Fruit fly (Drosophila melanogaster) whole organism, pupa: Measurements from ENCODE around the gene CG42650.

ENCODE experiments used
- CG15710 ChIP-seq: fragments of 200-800 bp; sonication (Bioruptor generic); optimal IDR thresholded peaks from 2 replicates; lab custom pipeline; 2018; ENCODE audit warnings: missing biosample characterization, mild to moderate bottlenecking, missing genetic modification characterization, moderate library complexity
- CG4496 ChIP-seq: fragments of 200-800 bp; sonication (Bioruptor generic); IDR thresholded peaks from 3 replicates; pipeline ENCODE4 v1.3.6; 2022; ENCODE audit warnings: missing biosample characterization, missing genetic modification characterization
- CG8159 ChIP-seq: fragments of 200-800 bp; sonication (Bioruptor generic); optimal IDR thresholded peaks from 3 replicates; lab custom pipeline; 2018; ENCODE audit warnings: missing biosample characterization, mild to moderate bottlenecking, missing genetic modification characterization, moderate library complexity
- D1 ChIP-seq: fragments of 200-800 bp; sonication (Bioruptor generic); optimal IDR thresholded peaks from 2 replicates; lab custom pipeline; 2018; ENCODE audit warnings: missing biosample characterization, mild to moderate bottlenecking, missing genetic modification characterization, moderate library complexity
- fd96Ca ChIP-seq: fragments of 200-800 bp; sonication (Bioruptor generic); IDR thresholded peaks from 3 replicates; pipeline ENCODE4 v1.3.6; 2022; ENCODE audit warnings: missing biosample characterization, missing genetic modification characterization
- rn ChIP-seq: fragments of 200-800 bp; sonication (Bioruptor generic); IDR thresholded peaks from 2 replicates; pipeline ENCODE4 v1.3.6; 2022; ENCODE audit warnings: missing biosample characterization, missing genetic modification characterization

DNA sequence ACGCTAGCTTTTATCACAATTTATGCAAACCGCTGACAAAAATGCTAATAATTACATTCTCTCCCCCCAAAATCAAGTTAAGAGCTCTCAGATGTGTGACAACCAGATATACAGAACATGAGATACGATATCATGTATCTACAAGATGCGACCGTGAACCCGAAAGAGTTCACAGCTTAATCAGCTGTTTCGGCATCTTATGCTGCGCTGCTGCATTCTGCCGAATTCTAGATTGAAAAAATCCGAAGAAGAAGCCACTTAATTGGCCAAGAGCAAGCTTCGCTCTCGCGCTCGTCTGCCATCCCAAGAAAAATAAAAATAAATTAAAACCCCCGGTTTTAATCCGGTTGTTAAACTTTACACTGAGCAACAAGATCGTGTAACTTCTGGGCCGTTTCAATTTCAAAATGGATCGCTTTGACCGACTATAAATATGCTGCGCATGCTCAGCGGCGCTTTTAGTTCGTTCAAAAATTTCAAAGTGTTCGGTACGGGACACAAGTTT, 48.1 kb downstream of the CG42650 start, which contains the start of gene CG14598:
- TF ChIP-seq CG8159 (tag; lab: Kevin White, UChicago) (peak; percentile 22), fd96Ca (no peak), CG15710 (tag; lab: Kevin White, UChicago) (no peak), rn (no peak), CG4496 (no peak), D1 (tag; lab: Kevin White, UChicago) (no peak)
